Worm (Caenorhabditis elegans) whole organism, late embryonic: ENCODE results near the gene clec-42.

Source experiments
- C08G9.2 ChIP-seq: sonication (generic microtip); optimal IDR thresholded peaks from 2 replicates; lab custom pipeline; 2016; ENCODE audit warnings: mild to moderate bottlenecking, missing genetic modification characterization, moderate library complexity, missing compliant biosample characterization
- C38D4.7 ChIP-seq: fragments of 200-800 bp; sonication (Bioruptor generic); optimal IDR thresholded peaks from 2 replicates; lab custom pipeline; 2018; ENCODE audit warnings: mild to moderate bottlenecking, missing genetic modification characterization, moderate library complexity, missing compliant biosample characterization
- K02D7.2 ChIP-seq: sonication (generic microtip); optimal IDR thresholded peaks from 2 replicates; lab custom pipeline; 2017; ENCODE audit warnings: mild to moderate bottlenecking, missing genetic modification characterization, missing compliant biosample characterization
- K09A11.1 ChIP-seq: sonication (generic microtip); optimal IDR thresholded peaks from 2 replicates; lab custom pipeline; 2017; ENCODE audit warnings: antibody characterized with exemption, mild to moderate bottlenecking, missing genetic modification characterization, missing compliant biosample characterization; ENCODE audit not compliant: insufficient read depth
- Y22D7AL.16 ChIP-seq: sonication (generic microtip); optimal IDR thresholded peaks from 2 replicates; lab custom pipeline; 2016; ENCODE audit warnings: missing genetic modification characterization, missing compliant biosample characterization
- ama-1 ChIP-seq: fragments of 150-350 bp; optimal IDR thresholded peaks from 2 replicates; lab custom pipeline; 2014
- ceh-14 ChIP-seq: sonication (generic microtip); optimal IDR thresholded peaks from 2 replicates; lab custom pipeline; 2016; ENCODE audit warnings: missing genotype, missing genetic modification characterization, missing compliant biosample characterization
- ceh-24 ChIP-seq: sonication (generic microtip); optimal IDR thresholded peaks from 2 replicates; lab custom pipeline; 2016; ENCODE audit warnings: mild to moderate bottlenecking, missing genetic modification characterization, missing compliant biosample characterization
- ceh-45 ChIP-seq: fragments of 200-800 bp; sonication (Bioruptor generic); IDR thresholded peaks from 2 replicates; pipeline ENCODE4 v1.3.6; 2022; ENCODE audit warnings: missing genetic modification reagents, missing genetic modification characterization, missing compliant biosample characterization
- ceh-48 ChIP-seq: sonication (generic microtip); optimal IDR thresholded peaks from 2 replicates; lab custom pipeline; 2016; ENCODE audit warnings: missing genetic modification characterization, inconsistent platforms, missing compliant biosample characterization
- ceh-9 ChIP-seq: sonication (generic microtip); optimal IDR thresholded peaks from 2 replicates; lab custom pipeline; 2016; ENCODE audit warnings: mild to moderate bottlenecking, missing genetic modification characterization, inconsistent platforms, missing compliant biosample characterization
- elt-2 ChIP-seq: sonication (generic microtip); optimal IDR thresholded peaks from 2 replicates; lab custom pipeline; 2016; ENCODE audit warnings: missing genetic modification reagents, missing genetic modification characterization, missing compliant biosample characterization
- ets-4 ChIP-seq: sonication (generic microtip); optimal IDR thresholded peaks from 2 replicates; lab custom pipeline; 2016; ENCODE audit warnings: missing genetic modification characterization, missing compliant biosample characterization
- eyg-1 ChIP-seq: sonication (generic microtip); optimal IDR thresholded peaks from 2 replicates; lab custom pipeline; 2016; ENCODE audit warnings: missing genotype, missing genetic modification characterization, missing compliant biosample characterization
- fkh-6 ChIP-seq: sonication (generic microtip); optimal IDR thresholded peaks from 2 replicates; lab custom pipeline; 2016; ENCODE audit warnings: missing genetic modification characterization, missing compliant biosample characterization
- hlh-13 ChIP-seq: fragments of 200-800 bp; sonication (Bioruptor generic); optimal IDR thresholded peaks from 2 replicates; lab custom pipeline; 2018; ENCODE audit warnings: mild to moderate bottlenecking, missing genetic modification characterization, missing compliant biosample characterization
- hlh-15 ChIP-seq: sonication (generic microtip); optimal IDR thresholded peaks from 2 replicates; lab custom pipeline; 2016; ENCODE audit warnings: missing genetic modification characterization, missing compliant biosample characterization
- hlh-30 ChIP-seq: sonication (generic microtip); optimal IDR thresholded peaks from 2 replicates; lab custom pipeline; 2017; ENCODE audit warnings: antibody characterized with exemption, missing genetic modification characterization, missing compliant biosample characterization; ENCODE audit not compliant: insufficient read depth
- lim-6 ChIP-seq: sonication (generic microtip); optimal IDR thresholded peaks from 2 replicates; lab custom pipeline; 2016; ENCODE audit warnings: missing genetic modification characterization, missing compliant biosample characterization
- madf-2 ChIP-seq: sonication (generic microtip); optimal IDR thresholded peaks from 2 replicates; lab custom pipeline; 2017; ENCODE audit warnings: missing genetic modification characterization, missing compliant biosample characterization
- nfya-1 ChIP-seq: sonication (generic microtip); optimal IDR thresholded peaks from 2 replicates; lab custom pipeline; 2017; ENCODE audit warnings: missing genetic modification characterization, mild to moderate bottlenecking, missing compliant biosample characterization, antibody characterized with exemption, moderate library complexity
- nhr-11 ChIP-seq: fragments of 150-350 bp; optimal IDR thresholded peaks from 2 replicates; lab custom pipeline; 2014; ENCODE audit warnings: missing biosample characterization, missing genetic modification characterization
- nhr-232 ChIP-seq: sonication (generic microtip); optimal IDR thresholded peaks from 2 replicates; lab custom pipeline; 2016; ENCODE audit warnings: missing genetic modification characterization, missing compliant biosample characterization
- pag-3 ChIP-seq: sonication (generic microtip); optimal IDR thresholded peaks from 2 replicates; lab custom pipeline; 2016; ENCODE audit warnings: missing compliant biosample characterization, missing genetic modification characterization, borderline replicate concordance
- pax-1 ChIP-seq: fragments of 150-350 bp; optimal IDR thresholded peaks from 2 replicates; lab custom pipeline; 2014; ENCODE audit warnings: missing biosample characterization, missing genetic modification characterization
- pha-4 ChIP-seq: fragments of 150-350 bp; optimal IDR thresholded peaks from 2 replicates; lab custom pipeline; 2018; ENCODE audit warnings: missing biosample characterization, missing genetic modification reagents, missing genetic modification characterization
- pros-1 ChIP-seq: fragments of 150-350 bp; optimal IDR thresholded peaks from 2 replicates; lab custom pipeline; 2014; ENCODE audit warnings: missing biosample characterization, missing genetic modification reagents, missing genetic modification characterization
- sdc-2 ChIP-seq: sonication (generic microtip); optimal IDR thresholded peaks from 2 replicates; lab custom pipeline; 2016; ENCODE audit warnings: missing genotype, missing genetic modification characterization, missing compliant biosample characterization
- sox-2 ChIP-seq: fragments of 200-800 bp; sonication (Bioruptor generic); IDR thresholded peaks from 2 replicates; pipeline ENCODE4 v1.3.6; 2022; ENCODE audit warnings: missing genetic modification reagents, missing genetic modification characterization, missing compliant biosample characterization
- syd-9 ChIP-seq: sonication (generic microtip); optimal IDR thresholded peaks from 2 replicates; lab custom pipeline; 2016; ENCODE audit warnings: mild to moderate bottlenecking, missing genetic modification characterization, moderate library complexity, missing compliant biosample characterization
- tbx-2 ChIP-seq: sonication (generic microtip); optimal IDR thresholded peaks from 2 replicates; lab custom pipeline; 2016; ENCODE audit warnings: missing genetic modification characterization, missing compliant biosample characterization
- ttx-3 ChIP-seq: sonication (generic microtip); optimal IDR thresholded peaks from 2 replicates; lab custom pipeline; 2016; ENCODE audit warnings: missing genetic modification reagents, missing genetic modification characterization, missing compliant biosample characterization
- unc-42 ChIP-seq: sonication (generic microtip); optimal IDR thresholded peaks from 2 replicates; lab custom pipeline; 2016; ENCODE audit warnings: missing genotype, missing genetic modification characterization, missing compliant biosample characterization
- unc-86 ChIP-seq: sonication (generic microtip); optimal IDR thresholded peaks from 2 replicates; lab custom pipeline; 2016; ENCODE audit warnings: missing genetic modification characterization, missing compliant biosample characterization
- zip-5 ChIP-seq: sonication (generic microtip); optimal IDR thresholded peaks from 2 replicates; lab custom pipeline; 2016; ENCODE audit warnings: missing genetic modification characterization, missing compliant biosample characterization
- ztf-16 ChIP-seq: sonication (generic microtip); optimal IDR thresholded peaks from 2 replicates; lab custom pipeline; 2017; ENCODE audit warnings: missing genetic modification characterization, missing compliant biosample characterization

clec-42 gene

DNA sequence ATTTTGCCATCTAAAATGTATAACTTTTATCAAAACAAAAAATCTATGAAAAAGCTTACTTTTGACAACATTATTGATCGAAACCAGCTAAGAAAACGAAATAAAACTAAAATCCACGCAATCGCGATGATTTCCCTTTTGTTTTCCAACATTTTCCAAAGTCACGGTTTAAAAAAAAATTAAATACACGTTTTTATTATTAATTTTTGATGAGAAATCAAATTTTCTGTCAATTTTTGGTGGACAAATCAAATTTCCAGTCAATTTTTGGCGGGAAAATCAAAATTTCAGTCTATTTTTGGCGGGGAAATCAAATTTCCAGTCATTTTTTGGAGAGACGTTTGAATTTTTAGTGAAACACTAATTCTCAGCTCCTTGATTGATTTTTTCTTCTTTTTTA is 26.5 kb upstream of the clec-42 start, which contains the start of gene C14A6.5:
Gene C14A6.5 (minus strand): TSS at position 101 of the 400 bp plus-strand sequence.
- TF ChIP-seq ceh-45 (GFP tag; lab: Robert Waterston, UW) (no peak), K09A11.1 (tag; lab: Kevin White, UChicago) (no peak), madf-2 (tag; lab: Kevin White, UChicago) (no peak), ceh-24 (no peak), hlh-13 (GFP tag; lab: Kevin White, UChicago) (no peak), sox-2 (GFP tag; lab: Robert Waterston, UW) (no peak), K02D7.2 (no peak), ceh-48 (tag; lab: Kevin White, UChicago) (no peak), ceh-9 (no peak), hlh-15 (tag; lab: Kevin White, UChicago) (no peak), ama-1 (lab: Kevin White, UChicago) (no peak), lim-6 (tag; lab: Kevin White, UChicago) (no peak)
- TF ChIP-seq, all 69 proteins: peak for 0

DNA sequence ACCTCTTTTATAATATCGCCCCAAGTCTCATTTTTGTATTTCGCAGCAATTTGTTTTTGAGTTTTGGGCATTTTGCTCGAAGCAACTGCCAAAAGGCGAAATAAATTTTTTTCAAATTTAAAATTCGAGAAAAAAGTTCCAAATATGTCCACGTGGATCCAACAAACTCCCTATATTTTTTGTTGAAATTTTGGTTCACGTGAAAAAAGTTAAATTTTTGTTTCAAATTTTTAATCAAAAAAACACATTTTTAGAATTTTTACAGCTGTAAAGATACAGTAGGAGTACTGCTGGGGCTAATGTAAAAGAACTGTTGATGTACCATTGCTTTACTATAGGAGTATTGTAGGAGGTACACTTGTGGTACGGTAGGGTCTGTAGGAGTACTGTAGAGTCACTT is 24.1 kb upstream of the clec-42 start, which contains the start of gene C14A6.6:
Gene C14A6.6 (minus strand): TSS at position 101 of the 400 bp plus-strand sequence.
- TF ChIP-seq C08G9.2 (tag; lab: Kevin White, UChicago) (no peak), syd-9 (tag; lab: Kevin White, UChicago) (no peak), ceh-9 (no peak), hlh-30 (no peak), ceh-48 (tag; lab: Kevin White, UChicago) (no peak), fkh-6 (tag; lab: Kevin White, UChicago) (no peak)

DNA sequence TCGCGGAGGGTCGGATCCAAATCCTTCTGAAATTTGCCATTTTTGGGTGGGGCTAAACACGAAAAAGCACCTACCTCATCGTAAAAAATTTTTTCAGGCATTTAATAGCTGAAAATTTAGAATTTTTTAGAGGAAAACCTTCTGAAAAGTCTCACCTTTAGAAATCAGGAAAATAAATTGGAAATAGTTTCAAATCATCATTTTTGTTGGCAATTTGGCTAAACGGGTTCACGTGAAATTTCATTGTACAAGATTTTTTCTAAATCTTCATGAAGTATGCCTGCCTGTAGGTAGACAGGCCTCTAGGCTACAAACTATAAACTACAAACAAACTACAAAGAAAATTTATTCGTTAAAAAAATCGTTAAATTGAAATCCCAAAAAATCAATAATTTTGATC is 22.9 kb upstream of the clec-42 start, which contains the start of gene C14A6.7:
Gene C14A6.7 (minus strand): TSS at position 101 of the 400 bp plus-strand sequence.
- no peak for TF ChIP-seq zip-5 (tag; lab: Kevin White, UChicago)
- TF ChIP-seq pha-4 (tag; lab: Kevin White, UChicago), result no peak
- no peak for TF ChIP-seq ceh-14
- TF ChIP-seq nhr-11 (tag; lab: Kevin White, UChicago), result no peak
- no peak for TF ChIP-seq pag-3 (tag; lab: Kevin White, UChicago)
- no peak for TF ChIP-seq C38D4.7 (GFP tag; lab: Kevin White, UChicago)
- no peak for TF ChIP-seq ztf-16 (tag; lab: Kevin White, UChicago)
- no peak for TF ChIP-seq ets-4 (tag; lab: Kevin White, UChicago)
- no peak for TF ChIP-seq unc-86 (tag; lab: Kevin White, UChicago)
- no peak for TF ChIP-seq eyg-1
- no peak for TF ChIP-seq unc-42
- TF ChIP-seq ceh-48 (tag; lab: Kevin White, UChicago), result no peak
- no peak for TF ChIP-seq Y22D7AL.16 (tag; lab: Kevin White, UChicago)
- no peak for TF ChIP-seq tbx-2 (tag; lab: Kevin White, UChicago)

DNA sequence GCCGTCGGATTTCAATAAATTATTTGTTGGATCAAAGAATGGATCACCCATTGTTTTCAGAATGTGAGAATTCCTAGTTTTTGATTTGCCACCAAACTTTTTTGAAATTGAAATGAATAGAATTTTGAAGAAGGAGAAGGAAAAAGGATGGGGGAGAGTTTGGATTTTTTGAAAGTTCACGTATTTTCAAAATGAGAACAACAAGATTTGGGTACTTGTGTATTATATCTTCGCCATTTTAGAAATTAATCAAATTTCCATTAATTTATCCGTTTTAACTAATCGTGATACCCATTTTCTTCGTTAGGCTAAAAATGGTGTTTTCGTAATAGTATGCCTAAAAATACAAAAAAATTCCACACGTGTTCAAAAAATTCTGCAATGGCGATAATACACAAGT is 19.6 kb upstream of the clec-42 start, which contains the start of gene C14A6.8:
Gene C14A6.8 (minus strand): TSS at position 101 of the 400 bp plus-strand sequence.
- TF ChIP-seq sdc-2 (tag; lab: Kevin White, UChicago), result no peak
- TF ChIP-seq pros-1 (tag; lab: Kevin White, UChicago), result no peak
- TF ChIP-seq elt-2 (tag; lab: Kevin White, UChicago), result no peak
- no peak for TF ChIP-seq hlh-30
- no peak for TF ChIP-seq K02D7.2
- TF ChIP-seq nhr-232 (tag; lab: Kevin White, UChicago), result no peak
- TF ChIP-seq ets-4 (tag; lab: Kevin White, UChicago), result no peak
- no peak for TF ChIP-seq ttx-3 (tag; lab: Kevin White, UChicago)
- no peak for TF ChIP-seq pag-3 (tag; lab: Kevin White, UChicago)
- TF ChIP-seq nfya-1, result no peak
- no peak for TF ChIP-seq pax-1 (tag; lab: Kevin White, UChicago)
